Worm (Caenorhabditis elegans) whole organism, late embryonic: ENCODE measurements around the gene puf-7.
"Not testable (repeated sequence)": the region's sequence is repeated elsewhere in the genome, so short reads cannot be mapped to it uniquely, and the experiment has no call there.

Experiments used
- F13H6.1 ChIP-seq: sonication (generic microtip); optimal IDR thresholded peaks from 2 replicates; lab custom pipeline; 2016; ENCODE audit warnings: missing genetic modification characterization, missing compliant biosample characterization
- K02D7.2 ChIP-seq: sonication (generic microtip); optimal IDR thresholded peaks from 2 replicates; lab custom pipeline; 2017; ENCODE audit warnings: mild to moderate bottlenecking, missing genetic modification characterization, missing compliant biosample characterization
- T23F11.4 ChIP-seq: fragments of 200-800 bp; sonication (Bioruptor generic); optimal IDR thresholded peaks from 2 replicates; lab custom pipeline; 2018; ENCODE audit warnings: mild to moderate bottlenecking, missing genetic modification characterization, missing compliant biosample characterization
- Y22D7AL.16 ChIP-seq: sonication (generic microtip); optimal IDR thresholded peaks from 2 replicates; lab custom pipeline; 2016; ENCODE audit warnings: missing genetic modification characterization, missing compliant biosample characterization
- ceh-14 ChIP-seq: sonication (generic microtip); optimal IDR thresholded peaks from 2 replicates; lab custom pipeline; 2016; ENCODE audit warnings: missing genotype, missing genetic modification characterization, missing compliant biosample characterization
- ceh-18 ChIP-seq: sonication (generic microtip); optimal IDR thresholded peaks from 2 replicates; lab custom pipeline; 2016; ENCODE audit warnings: missing genetic modification characterization, missing compliant biosample characterization
- ceh-19 ChIP-seq: fragments of 200-800 bp; sonication (Bioruptor generic); optimal IDR thresholded peaks from 2 replicates; lab custom pipeline; 2018; ENCODE audit warnings: mild to moderate bottlenecking, missing genetic modification characterization, missing compliant biosample characterization
- ceh-2 ChIP-seq: sonication (generic microtip); optimal IDR thresholded peaks from 2 replicates; lab custom pipeline; 2016; ENCODE audit warnings: missing genotype, missing genetic modification characterization, missing compliant biosample characterization
- ceh-30 ChIP-seq: fragments of 150-350 bp; optimal IDR thresholded peaks from 2 replicates; lab custom pipeline; 2014; ENCODE audit warnings: missing biosample characterization, missing genetic modification characterization
- ceh-45 ChIP-seq: fragments of 200-800 bp; sonication (Bioruptor generic); IDR thresholded peaks from 2 replicates; pipeline ENCODE4 v1.3.6; 2022; ENCODE audit warnings: missing genetic modification reagents, missing genetic modification characterization, missing compliant biosample characterization
- ceh-9 ChIP-seq: sonication (generic microtip); optimal IDR thresholded peaks from 2 replicates; lab custom pipeline; 2016; ENCODE audit warnings: mild to moderate bottlenecking, missing genetic modification characterization, inconsistent platforms, missing compliant biosample characterization
- dmd-4 ChIP-seq: sonication (generic microtip); optimal IDR thresholded peaks from 2 replicates; lab custom pipeline; 2016; ENCODE audit warnings: borderline replicate concordance, missing genetic modification characterization, missing compliant biosample characterization
- dve-1 ChIP-seq: sonication (generic microtip); optimal IDR thresholded peaks from 2 replicates; lab custom pipeline; 2017; ENCODE audit warnings: antibody characterized with exemption, mild to moderate bottlenecking, missing genetic modification characterization, missing compliant biosample characterization
- elt-4 ChIP-seq: sonication (generic microtip); optimal IDR thresholded peaks from 2 replicates; lab custom pipeline; 2016; ENCODE audit warnings: missing genetic modification characterization, missing compliant biosample characterization
- eyg-1 ChIP-seq: sonication (generic microtip); optimal IDR thresholded peaks from 2 replicates; lab custom pipeline; 2016; ENCODE audit warnings: missing genotype, missing genetic modification characterization, missing compliant biosample characterization
- fax-1 ChIP-seq: sonication (generic microtip); optimal IDR thresholded peaks from 2 replicates; lab custom pipeline; 2016; ENCODE audit warnings: missing genotype, missing genetic modification characterization, missing compliant biosample characterization
- fkh-10 ChIP-seq: fragments of 150-350 bp; optimal IDR thresholded peaks from 2 replicates; lab custom pipeline; 2014; ENCODE audit warnings: missing biosample characterization, missing genetic modification reagents, missing genetic modification characterization
- fkh-6 ChIP-seq: sonication (generic microtip); optimal IDR thresholded peaks from 2 replicates; lab custom pipeline; 2016; ENCODE audit warnings: missing genetic modification characterization, missing compliant biosample characterization
- gmeb-2 ChIP-seq: sonication (generic microtip); optimal IDR thresholded peaks from 2 replicates; lab custom pipeline; 2016; ENCODE audit warnings: missing genetic modification characterization, inconsistent platforms, missing compliant biosample characterization
- hlh-8 ChIP-seq: sonication (generic microtip); optimal IDR thresholded peaks from 2 replicates; lab custom pipeline; 2016; ENCODE audit warnings: missing genotype, missing genetic modification characterization, missing compliant biosample characterization
- lim-6 ChIP-seq: sonication (generic microtip); optimal IDR thresholded peaks from 2 replicates; lab custom pipeline; 2016; ENCODE audit warnings: missing genetic modification characterization, missing compliant biosample characterization
- mec-3 ChIP-seq: sonication (generic microtip); optimal IDR thresholded peaks from 2 replicates; lab custom pipeline; 2016; ENCODE audit warnings: borderline replicate concordance, missing genetic modification characterization, missing compliant biosample characterization
- nhr-11 ChIP-seq: fragments of 150-350 bp; optimal IDR thresholded peaks from 2 replicates; lab custom pipeline; 2014; ENCODE audit warnings: missing biosample characterization, missing genetic modification characterization
- nhr-232 ChIP-seq: sonication (generic microtip); optimal IDR thresholded peaks from 2 replicates; lab custom pipeline; 2016; ENCODE audit warnings: missing genetic modification characterization, missing compliant biosample characterization
- pag-3 ChIP-seq: sonication (generic microtip); optimal IDR thresholded peaks from 2 replicates; lab custom pipeline; 2016; ENCODE audit warnings: missing compliant biosample characterization, missing genetic modification characterization, borderline replicate concordance
- pax-1 ChIP-seq: fragments of 150-350 bp; optimal IDR thresholded peaks from 2 replicates; lab custom pipeline; 2014; ENCODE audit warnings: missing biosample characterization, missing genetic modification characterization
- pha-2 ChIP-seq: sonication (generic microtip); optimal IDR thresholded peaks from 2 replicates; lab custom pipeline; 2017; ENCODE audit warnings: mild to moderate bottlenecking, missing genetic modification characterization, missing compliant biosample characterization
- pqm-1 ChIP-seq: sonication (generic microtip); optimal IDR thresholded peaks from 2 replicates; lab custom pipeline; 2016; ENCODE audit warnings: missing genetic modification characterization, missing compliant biosample characterization
- pros-1 ChIP-seq: fragments of 150-350 bp; optimal IDR thresholded peaks from 2 replicates; lab custom pipeline; 2014; ENCODE audit warnings: missing biosample characterization, missing genetic modification reagents, missing genetic modification characterization
- sox-2 ChIP-seq: fragments of 200-800 bp; sonication (Bioruptor generic); IDR thresholded peaks from 2 replicates; pipeline ENCODE4 v1.3.6; 2022; ENCODE audit warnings: missing genetic modification reagents, missing genetic modification characterization, missing compliant biosample characterization
- sox-4 ChIP-seq: sonication (generic microtip); optimal IDR thresholded peaks from 2 replicates; lab custom pipeline; 2017; ENCODE audit warnings: mild to moderate bottlenecking, missing genetic modification characterization, inconsistent platforms, missing compliant biosample characterization
- syd-9 ChIP-seq: sonication (generic microtip); optimal IDR thresholded peaks from 2 replicates; lab custom pipeline; 2016; ENCODE audit warnings: mild to moderate bottlenecking, missing genetic modification characterization, moderate library complexity, missing compliant biosample characterization
- tbx-2 ChIP-seq: sonication (generic microtip); optimal IDR thresholded peaks from 2 replicates; lab custom pipeline; 2016; ENCODE audit warnings: missing genetic modification characterization, missing compliant biosample characterization
- tbx-7 ChIP-seq: sonication (generic microtip); optimal IDR thresholded peaks from 2 replicates; lab custom pipeline; 2016; ENCODE audit warnings: missing genotype, missing genetic modification characterization, missing compliant biosample characterization
- unc-3 ChIP-seq, 2 experiments: fragments of 200-800 bp in 1 of 2; sonication (Bioruptor generic) in 1 of 2; sonication (generic microtip) in 1 of 2; conservative IDR thresholded peaks in 1 of 2; optimal IDR thresholded peaks in 1 of 2; 2 replicates each; pipeline versions ENCODE4 v1.3.6 to Lab custom; 2016 to 2022; ENCODE audit warnings: missing compliant biosample characterization in 2 of 2, missing genetic modification characterization in 2 of 2, missing genetic modification reagents in 1 of 2
- unc-55 ChIP-seq: sonication (generic microtip); optimal IDR thresholded peaks from 2 replicates; lab custom pipeline; 2017; ENCODE audit warnings: missing biosample characterization, missing genetic modification reagents, missing genetic modification characterization

The puf-7 gene

ce11 chrIV:5482231-5482630 lies 4.3 kb upstream of the puf-7 start, which contains the start of gene T11F8.12:
TSS of gene T11F8.12 (minus strand) at chrIV:5482331.
- no peak for TF ChIP-seq ceh-14 (tag; lab: Kevin White, UChicago)

- TF ChIP-seq pha-2 (tag; lab: Kevin White, UChicago) (no peak), eyg-1 (no peak), ceh-30 (tag; lab: Kevin White, UChicago) (no peak), pros-1 (tag; lab: Kevin White, UChicago) (no peak), K02D7.2 (tag; lab: Kevin White, UChicago) (no peak), T23F11.4 (GFP tag; lab: Kevin White, UChicago) (no peak), dve-1 (tag; lab: Kevin White, UChicago) (no peak), fkh-6 (no peak), ceh-9 (tag; lab: Kevin White, UChicago) (no peak), mec-3 (tag; lab: Kevin White, UChicago) (no peak), tbx-2 (tag; lab: Kevin White, UChicago) (no peak), unc-55 (GFP tag; lab: Kevin White, UChicago) (no peak), ceh-45 (GFP tag; lab: Robert Waterston, UW) (no peak), dmd-4 (tag; lab: Kevin White, UChicago) (no peak), unc-3 (GFP tag; conservative IDR thresholded peaks at IDR 0.05; lab: Robert Waterston, UW) (no peak), unc-3 (tag; optimal IDR thresholded peaks at IDR 0.05; lab: Kevin White, UChicago) (no peak), nhr-232 (no peak), lim-6 (tag; lab: Kevin White, UChicago) (no peak), fax-1 (no peak), sox-4 (tag; lab: Kevin White, UChicago) (no peak)
Measured at ce11 chrIV:5482723-5483122, 3.8 kb upstream of the puf-7 start, which contains the start of gene T11F8.5. TSS of gene T11F8.5 (plus strand) at chrIV:5483023.

- TF ChIP-seq nhr-11 (tag; lab: Kevin White, UChicago); unc-55 (GFP tag; lab: Kevin White, UChicago); tbx-7 (tag; lab: Kevin White, UChicago): not testable (repeated sequence)
Measured at ce11 chrIV:5491054-5491453, 4.5 kb downstream of the puf-7 start, which contains the start of gene B0273.115. TSS of gene B0273.115 (minus strand) at chrIV:5491154.

ce11 chrIV:5492196-5492595 lies 5.7 kb downstream of the puf-7 start:
- TF ChIP-seq T23F11.4 (GFP tag; lab: Kevin White, UChicago) (no peak), unc-55 (GFP tag; lab: Kevin White, UChicago) (peak; percentile 50), Y22D7AL.16 (tag; lab: Kevin White, UChicago) (no peak)
- TF ChIP-seq, all 69 proteins: peak for 1

- TF ChIP-seq syd-9 (no peak), hlh-8 (tag; lab: Kevin White, UChicago) (no peak), pqm-1 (no peak), F13H6.1 (tag; lab: Kevin White, UChicago) (no peak), gmeb-2 (tag; lab: Kevin White, UChicago) (no peak), sox-2 (GFP tag; lab: Robert Waterston, UW) (no peak), ceh-19 (GFP tag; lab: Kevin White, UChicago) (no peak), unc-3 (GFP tag; conservative IDR thresholded peaks at IDR 0.05; lab: Robert Waterston, UW) (no peak), unc-3 (tag; optimal IDR thresholded peaks at IDR 0.05; lab: Kevin White, UChicago) (no peak), nhr-232 (no peak), ceh-2 (tag; lab: Kevin White, UChicago) (no peak), elt-4 (no peak), sox-4 (tag; lab: Kevin White, UChicago) (no peak), tbx-2 (tag; lab: Kevin White, UChicago) (no peak), Y22D7AL.16 (tag; lab: Kevin White, UChicago) (no peak), fkh-10 (GFP tag; lab: Kevin White, UChicago) (no peak), ceh-18 (tag; lab: Kevin White, UChicago) (no peak), pax-1 (tag; lab: Kevin White, UChicago) (no peak), fax-1 (no peak), eyg-1 (no peak), pag-3 (no peak)
- TF ChIP-seq, all 69 proteins: peak for 0
Measured at ce11 chrIV:5493135-5493534, 6.6 kb downstream of the puf-7 start.
